Fruit fly (Drosophila melanogaster) whole organism, prepupa: ENCODE measurements around the gene MED15.

Experiments
- CG10631 ChIP-seq: fragments of 200-800 bp; sonication (Bioruptor generic); optimal IDR thresholded peaks from 2 replicates; lab custom pipeline; 2016; ENCODE audit warnings: missing biosample characterization, missing genetic modification characterization
- CG6276 ChIP-seq: fragments of 200-800 bp; sonication (Bioruptor generic); optimal IDR thresholded peaks from 2 replicates; lab custom pipeline; 2017; ENCODE audit warnings: missing biosample characterization, mild to moderate bottlenecking, missing genetic modification characterization
- CG6854 ChIP-seq: fragments of 200-800 bp; sonication (Bioruptor generic); optimal IDR thresholded peaks from 2 replicates; lab custom pipeline; 2017; ENCODE audit warnings: missing biosample characterization, mild to moderate bottlenecking, missing genetic modification characterization
- CG7368 ChIP-seq: fragments of 200-800 bp; sonication (Bioruptor generic); optimal IDR thresholded peaks from 3 replicates; lab custom pipeline; 2016; ENCODE audit warnings: missing biosample characterization, missing genetic modification characterization
- CG9139 ChIP-seq: fragments of 200-800 bp; sonication (Bioruptor generic); optimal IDR thresholded peaks from 3 replicates; lab custom pipeline; 2017; ENCODE audit warnings: missing biosample characterization, mild to moderate bottlenecking, missing genetic modification characterization
- Eip78C ChIP-seq: fragments of 200-800 bp; sonication (Bioruptor generic); peaks from one replicate; lab custom pipeline; 2016; ENCODE audit warnings: missing biosample characterization, missing genetic modification characterization
- Eip93F ChIP-seq: fragments of 200-800 bp; sonication (Bioruptor generic); optimal IDR thresholded peaks from 2 replicates; lab custom pipeline; 2016; ENCODE audit warnings: missing biosample characterization, mild to moderate bottlenecking, missing genetic modification characterization
- Sox102F ChIP-seq: fragments of 200-800 bp; sonication (Bioruptor generic); optimal IDR thresholded peaks from 2 replicates; lab custom pipeline; 2016; ENCODE audit warnings: missing biosample characterization, mild to moderate bottlenecking, missing genetic modification characterization
- acj6 ChIP-seq: fragments of 200-800 bp; sonication (Bioruptor generic); optimal IDR thresholded peaks from 3 replicates; lab custom pipeline; 2016; ENCODE audit warnings: missing biosample characterization, missing genetic modification characterization
- net ChIP-seq: fragments of 200-800 bp; sonication (Bioruptor generic); optimal IDR thresholded peaks from 3 replicates; lab custom pipeline; 2016; ENCODE audit warnings: missing biosample characterization, missing genetic modification characterization

DNA sequence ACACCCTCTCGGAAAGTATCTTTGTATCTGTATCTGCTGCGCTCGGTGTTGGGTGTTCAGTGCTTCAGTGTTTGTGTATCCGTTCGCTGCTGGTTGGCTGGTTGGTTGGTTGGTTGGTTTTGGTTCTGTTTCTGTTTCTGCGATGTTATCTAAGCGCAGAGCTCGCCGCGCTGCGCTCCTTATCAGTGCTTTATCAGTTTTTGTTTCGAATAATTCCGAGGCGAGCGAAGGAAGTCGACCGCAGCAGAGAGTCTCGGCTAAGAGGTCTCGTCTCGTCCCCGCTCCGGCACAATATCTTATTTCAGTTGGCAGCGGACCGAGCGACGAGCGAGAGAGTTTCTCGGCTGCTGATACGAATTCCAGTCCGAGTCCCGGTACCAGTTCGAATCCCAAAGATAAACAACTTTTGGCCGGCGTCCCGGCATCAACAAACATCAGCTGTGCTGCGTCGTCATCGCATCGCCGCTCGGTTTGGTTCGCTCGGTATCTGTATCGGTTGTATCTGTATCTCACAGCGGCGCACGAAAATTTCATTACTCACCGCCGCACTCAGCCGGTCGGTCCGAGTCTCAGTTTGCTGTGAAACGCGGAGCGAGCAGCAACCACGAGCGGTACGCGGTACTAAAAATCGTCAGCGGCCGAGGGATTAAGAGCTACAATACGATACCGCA lies 50.5 kb downstream of the MED15 start:
- TF ChIP-seq Eip93F (GFP tag; lab: Kevin White, UChicago) (no peak), acj6 (GFP tag; lab: Kevin White, UChicago) (no peak), net (peak; percentile 34), CG6854 (GFP tag; lab: Kevin White, UChicago) (peak; percentile 83), CG6276 (peak; percentile 22), CG7368 (GFP tag; lab: Kevin White, UChicago) (no peak), CG9139 (GFP tag; lab: Kevin White, UChicago) (peak; percentile 34), Eip78C (GFP tag; lab: Kevin White, UChicago) (peak; percentile 55), CG10631 (no peak), Sox102F (GFP tag; lab: Kevin White, UChicago) (peak; percentile 67)
